Worm (Caenorhabditis elegans): Measurements from ENCODE around the gene chst-1.

Gene chst-1

DNA sequence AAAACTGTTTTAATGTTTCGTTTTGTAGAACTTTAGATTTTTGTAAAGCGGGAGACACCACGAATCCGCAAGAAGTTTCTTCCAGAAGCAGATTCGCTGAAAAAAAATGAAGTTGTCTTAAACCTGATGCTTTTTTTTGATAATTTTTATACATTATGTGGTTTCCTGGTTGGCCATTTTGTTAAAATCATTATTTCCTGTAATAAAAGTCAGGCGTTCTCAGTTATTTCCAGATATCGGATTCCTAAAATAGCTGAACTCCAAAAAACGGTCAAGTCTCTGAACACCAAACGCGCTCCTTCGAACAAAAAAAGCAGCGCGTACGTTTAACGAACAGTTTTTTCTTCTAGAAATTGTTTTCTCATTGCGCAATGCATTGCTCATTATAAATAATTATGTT, 30.6 kb upstream of the chst-1 start (continued):
- TF ChIP-seq ceh-24 (tag; optimal IDR thresholded peaks at IDR 0.05): no peak
- TF ChIP-seq ceh-34 (tag; optimal IDR thresholded peaks at IDR 0.05): peak; percentile 19
- peak; percentile 77 for TF ChIP-seq tbx-7 (tag; optimal IDR thresholded peaks at IDR 0.05)
- TF ChIP-seq ref-2 (tag; optimal IDR thresholded peaks at IDR 0.05): peak; percentile 65
- TF ChIP-seq ceh-9 (tag; optimal IDR thresholded peaks at IDR 0.05): no peak
- peak; percentile 46 for TF ChIP-seq hlh-8 (tag; optimal IDR thresholded peaks at IDR 0.05)
- TF ChIP-seq fkh-6 (tag; optimal IDR thresholded peaks at IDR 0.05): no peak
- peak; percentile 68 for TF ChIP-seq pqm-1 (tag; optimal IDR thresholded peaks at IDR 0.05)
- TF ChIP-seq unc-86 (tag; optimal IDR thresholded peaks at IDR 0.05): no peak
- TF ChIP-seq unc-55 (GFP tag; optimal IDR thresholded peaks at IDR 0.05): no peak
- no peak for TF ChIP-seq ceh-22 (tag; optimal IDR thresholded peaks at IDR 0.05)
- no peak for TF ChIP-seq nfya-1 (tag; optimal IDR thresholded peaks at IDR 0.05)
- TF ChIP-seq ceh-18 (tag; optimal IDR thresholded peaks at IDR 0.05): no peak
- no peak for TF ChIP-seq ceh-19 (GFP tag; optimal IDR thresholded peaks at IDR 0.05)
- no peak for TF ChIP-seq syd-9 (tag; optimal IDR thresholded peaks at IDR 0.05)
- no peak for TF ChIP-seq ttx-3 (tag; optimal IDR thresholded peaks at IDR 0.05)
- no peak for TF ChIP-seq pax-1 (tag; optimal IDR thresholded peaks at IDR 0.05)
- TF ChIP-seq hlh-13 (GFP tag; optimal IDR thresholded peaks at IDR 0.05): no peak
- TF ChIP-seq hlh-30 (tag; optimal IDR thresholded peaks at IDR 0.05; ENCODE audit: insufficient read depth): no peak
- TF ChIP-seq ceh-48 (tag; optimal IDR thresholded peaks at IDR 0.05): no peak
- no peak for TF ChIP-seq dmd-4 (tag; optimal IDR thresholded peaks at IDR 0.05; ENCODE audit: borderline replicate concordance)
- peak; percentile 59 for TF ChIP-seq elt-2 (tag; optimal IDR thresholded peaks at IDR 0.05)
- no peak for TF ChIP-seq pag-3 (tag; optimal IDR thresholded peaks at IDR 0.05; ENCODE audit: borderline replicate concordance)
- TF ChIP-seq nhr-11 (tag; optimal IDR thresholded peaks at IDR 0.05): no peak
- peak; percentile 71 for TF ChIP-seq mec-3 (tag; optimal IDR thresholded peaks at IDR 0.05; ENCODE audit: borderline replicate concordance)
- TF ChIP-seq C08G9.2 (tag; optimal IDR thresholded peaks at IDR 0.05): peak; percentile 86
- TF ChIP-seq ceh-6 (GFP tag; optimal IDR thresholded peaks at IDR 0.05): no peak
- peak; percentile 83 for TF ChIP-seq fax-1 (tag; optimal IDR thresholded peaks at IDR 0.05)
- no peak for TF ChIP-seq ceh-45 (GFP tag; IDR thresholded peaks at IDR 0.05)
- no peak for TF ChIP-seq gmeb-2 (tag; optimal IDR thresholded peaks at IDR 0.05)
- TF ChIP-seq ceh-14 (tag; optimal IDR thresholded peaks at IDR 0.05): peak; percentile 72
- TF ChIP-seq K09A11.1 (tag; optimal IDR thresholded peaks at IDR 0.05; ENCODE audit: insufficient read depth): no peak
- peak; percentile 66 for TF ChIP-seq F13H6.1 (tag; optimal IDR thresholded peaks at IDR 0.05)
- no peak for TF ChIP-seq npax-4 (tag; optimal IDR thresholded peaks at IDR 0.05)
- no peak for TF ChIP-seq che-1 (tag; optimal IDR thresholded peaks at IDR 0.05)
- TF ChIP-seq tbx-2 (tag; optimal IDR thresholded peaks at IDR 0.05): peak; percentile 87
- TF ChIP-seq sox-2 (GFP tag; IDR thresholded peaks at IDR 0.05): no peak
- TF ChIP-seq C38D4.7 (GFP tag; optimal IDR thresholded peaks at IDR 0.05): no peak

DNA sequence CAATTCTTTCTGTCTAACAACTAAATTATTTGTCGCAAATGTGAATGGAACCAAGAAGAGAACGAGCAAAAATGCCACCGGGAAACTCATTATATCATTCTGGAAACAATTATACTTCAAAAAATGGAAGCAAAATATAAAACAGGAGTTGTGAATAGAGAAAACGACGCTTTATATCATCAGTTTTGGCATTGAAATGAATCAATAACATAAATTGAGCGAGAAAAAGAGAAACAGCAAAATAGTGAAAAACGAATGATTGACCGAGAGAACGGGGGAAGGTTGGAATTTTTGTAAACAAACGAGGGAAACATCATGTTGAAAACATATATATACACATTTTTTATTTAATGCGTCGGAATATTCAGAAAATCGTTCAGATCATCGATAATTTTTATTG, 30.0 kb upstream of the chst-1 start, which contains the start of gene ctns-1:
ctns-1 (minus strand) TSS at position 101 of the 400 bp plus-strand sequence.
- TF ChIP-seq ceh-6 (GFP tag; optimal IDR thresholded peaks at IDR 0.05): no peak
- no peak for TF ChIP-seq mec-3 (tag; optimal IDR thresholded peaks at IDR 0.05; ENCODE audit: borderline replicate concordance)
- TF ChIP-seq hlh-8 (tag; optimal IDR thresholded peaks at IDR 0.05): no peak
- no peak for TF ChIP-seq pha-4 (tag; optimal IDR thresholded peaks at IDR 0.05)
- TF ChIP-seq unc-3 (GFP tag; conservative IDR thresholded peaks at IDR 0.05): no peak
- TF ChIP-seq unc-3 (tag; optimal IDR thresholded peaks at IDR 0.05): no peak
- TF ChIP-seq sdc-2 (tag; optimal IDR thresholded peaks at IDR 0.05): no peak
- TF ChIP-seq ceh-45 (GFP tag; IDR thresholded peaks at IDR 0.05): no peak
- TF ChIP-seq ama-1 (optimal IDR thresholded peaks at IDR 0.05): no peak
- TF ChIP-seq ceh-18 (tag; optimal IDR thresholded peaks at IDR 0.05): no peak
- no peak for TF ChIP-seq ceh-9 (tag; optimal IDR thresholded peaks at IDR 0.05)
- TF ChIP-seq K09A11.1 (tag; optimal IDR thresholded peaks at IDR 0.05; ENCODE audit: insufficient read depth): no peak
- no peak for TF ChIP-seq ceh-19 (GFP tag; optimal IDR thresholded peaks at IDR 0.05)
- no peak for TF ChIP-seq madf-2 (tag; optimal IDR thresholded peaks at IDR 0.05)
- no peak for TF ChIP-seq dve-1 (tag; optimal IDR thresholded peaks at IDR 0.05)
- TF ChIP-seq lim-6 (tag; optimal IDR thresholded peaks at IDR 0.05): no peak
- no peak for TF ChIP-seq ceh-34 (tag; optimal IDR thresholded peaks at IDR 0.05)
- no peak for TF ChIP-seq T23F11.4 (GFP tag; optimal IDR thresholded peaks at IDR 0.05)

All from whole organism, late embryonic.